Fruit fly (Drosophila melanogaster): Measurements from ENCODE around the gene Cpr35B.

The Cpr35B gene

dm6 chr2L:14394298-14395064 is 30.5 kb downstream of the Cpr35B start (continued):
- TF ChIP-seq pan (optimal IDR thresholded peaks at IDR 0.05) (no peak), pan (GFP tag; optimal IDR thresholded peaks at IDR 0.05 in 1 of 2, IDR thresholded peaks at IDR 0.05 in 1 of 2) (no peak), Atf3 (GFP tag; optimal IDR thresholded peaks at IDR 0.05) (no peak), CG10565 (GFP tag; optimal IDR thresholded peaks at IDR 0.05) (no peak), CG3065 (GFP tag; optimal IDR thresholded peaks at IDR 0.05) (no peak), Hsf (GFP tag; optimal IDR thresholded peaks at IDR 0.05) (peak; percentile 6), CG9609 (GFP tag; optimal IDR thresholded peaks at IDR 0.05) (no peak)

DNA sequence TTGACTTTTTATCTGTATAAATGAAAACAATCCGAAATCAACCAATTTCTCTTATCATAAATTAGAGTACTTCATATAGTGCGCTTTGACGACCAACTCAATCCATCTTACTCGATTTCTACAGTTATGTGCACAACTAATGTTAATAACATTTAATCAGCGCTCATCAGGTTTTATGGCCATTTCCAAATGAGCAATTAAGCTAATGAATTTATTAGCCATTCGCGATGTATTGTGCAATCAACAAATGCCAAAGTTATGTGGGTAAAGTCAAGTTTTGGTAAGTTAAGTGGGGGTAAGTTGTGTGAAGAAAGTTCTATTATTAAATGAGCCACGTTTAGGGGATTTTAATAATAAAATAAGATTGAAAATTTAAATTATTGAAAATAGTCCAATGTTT is 31.5 kb downstream of the Cpr35B start:
- peak; percentile 1 for TF ChIP-seq CG12071 (GFP tag; optimal IDR thresholded peaks at IDR 0.05)
- TF ChIP-seq lab (GFP tag; optimal IDR thresholded peaks at IDR 0.05) = peak; percentile 7
- TF ChIP-seq insv (GFP tag; optimal IDR thresholded peaks at IDR 0.05) = no peak
- TF ChIP-seq CG11456 (GFP tag; IDR thresholded peaks at IDR 0.05) = no peak
- peak in 1 of 2 experiments; percentile 61 for TF ChIP-seq Pdp1 (GFP tag; optimal IDR thresholded peaks at IDR 0.05)
- no peak for TF ChIP-seq CG18619 (GFP tag; optimal IDR thresholded peaks at IDR 0.05)
- TF ChIP-seq sens (GFP tag) = peak; percentile 18
- TF ChIP-seq fd102C (GFP tag; optimal IDR thresholded peaks at IDR 0.05) = no peak
- no peak for TF ChIP-seq Dek (tag; optimal IDR thresholded peaks at IDR 0.05)
- no peak for TF ChIP-seq Atf-2 (GFP tag; optimal IDR thresholded peaks at IDR 0.05)
- no peak for TF ChIP-seq z (GFP tag; IDR thresholded peaks at IDR 0.05)
- no peak for TF ChIP-seq CG8290 (GFP tag; optimal IDR thresholded peaks at IDR 0.05)
- peak in 1 of 2 experiments; percentile 18 for TF ChIP-seq CG8290 (tag; optimal IDR thresholded peaks at IDR 0.05)
- peak; percentile 9 for TF ChIP-seq Fer3 (tag; optimal IDR thresholded peaks at IDR 0.05)
- no peak for TF ChIP-seq sima (GFP tag; optimal IDR thresholded peaks at IDR 0.05)
- TF ChIP-seq amos (GFP tag; IDR thresholded peaks at IDR 0.05; ENCODE audit: partially characterized antibody) = no peak
- TF ChIP-seq exex (tag; optimal IDR thresholded peaks at IDR 0.05) = peak; percentile 43
- peak; percentile 2 for TF ChIP-seq Med (GFP tag)

dm6 chr2L:14388448-14388847 is 36.5 kb downstream of the Cpr35B start:
- no peak for TF ChIP-seq CG18619 (GFP tag; optimal IDR thresholded peaks at IDR 0.05)
- no peak for TF ChIP-seq CG17912 (GFP tag; optimal IDR thresholded peaks at IDR 0.05)
- TF ChIP-seq usp (GFP tag; optimal IDR thresholded peaks at IDR 0.05) = no peak
- TF ChIP-seq peb (GFP tag; IDR thresholded peaks at IDR 0.05) = no peak
- TF ChIP-seq D19A (tag; optimal IDR thresholded peaks at IDR 0.05) = peak; percentile 16

DNA sequence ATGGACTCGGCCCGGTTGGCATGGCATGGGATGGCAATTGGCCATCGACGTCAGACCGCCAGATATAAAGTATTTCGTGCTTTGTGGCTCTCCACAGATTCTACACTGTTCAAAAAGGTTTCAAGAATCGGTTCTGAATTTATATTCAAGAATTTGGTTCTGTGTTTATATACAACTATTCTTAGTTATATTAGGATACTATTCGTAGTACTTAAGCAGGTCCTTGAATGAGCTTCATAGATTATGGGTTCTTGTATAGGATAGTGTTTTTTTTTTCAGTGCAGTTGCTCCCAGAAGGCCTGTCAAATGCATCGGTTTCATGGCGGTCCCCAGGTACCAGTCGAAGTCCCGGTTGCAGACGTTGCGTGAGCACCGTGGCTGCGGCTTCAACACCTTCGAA is 38.5 kb downstream of the Cpr35B start:
- TF ChIP-seq CG17359 (tag; optimal IDR thresholded peaks at IDR 0.05) = peak; percentile 19
- TF ChIP-seq nom (GFP tag; optimal IDR thresholded peaks at IDR 0.05) = peak; percentile 82
- peak; percentile 37 for TF ChIP-seq Xbp1 (GFP tag; optimal IDR thresholded peaks at IDR 0.05)
- TF ChIP-seq CG4404 (GFP tag; IDR thresholded peaks at IDR 0.05) = peak; percentile 51
- no peak for TF ChIP-seq dpn (GFP tag; optimal IDR thresholded peaks at IDR 0.05)
- peak; percentile 30; the same call in 1 of the 2 replicates for TF ChIP-seq Awh (GFP tag; IDR thresholded peaks at IDR 0.05)
- peak; percentile 45 for TF ChIP-seq CG18262 (tag; optimal IDR thresholded peaks at IDR 0.05)
- no peak for TF ChIP-seq CG3407 (GFP tag; optimal IDR thresholded peaks at IDR 0.05)
- no peak for TF ChIP-seq tgo (GFP tag; IDR thresholded peaks at IDR 0.05)
- TF ChIP-seq hb (GFP tag; IDR thresholded peaks at IDR 0.05; ENCODE audit: partially characterized antibody) = no peak
- no peak for TF ChIP-seq Mad (GFP tag; optimal IDR thresholded peaks at IDR 0.05)
- TF ChIP-seq dmrt11E (tag; optimal IDR thresholded peaks at IDR 0.05) = peak; percentile 61
- peak; percentile 42; the same call in 1 of the 2 replicates for TF ChIP-seq sim (GFP tag; IDR thresholded peaks at IDR 0.05)
- TF ChIP-seq Ets97D (GFP tag; optimal IDR thresholded peaks at IDR 0.05) = no peak
- peak; percentile 15 to 29 for TF ChIP-seq chif (GFP tag; optimal IDR thresholded peaks at IDR 0.05)
- TF ChIP-seq CG11504 (tag; optimal IDR thresholded peaks at IDR 0.05) = peak; percentile 16
- peak in 1 of 3 experiments; percentile 41 for TF ChIP-seq lola (GFP tag; optimal IDR thresholded peaks at IDR 0.05)
- peak; percentile 43 for TF ChIP-seq CG10979 (tag; optimal IDR thresholded peaks at IDR 0.05)

All from whole organism, embryonic.